Worm (Caenorhabditis elegans) whole organism, L4/young adult: Measurements from ENCODE around the gene nhr-208.
"Not testable (repeated sequence)": the region's sequence is repeated elsewhere in the genome, so short reads cannot be mapped to it uniquely, and the experiment has no call there.

ENCODE experiments used
- W03F9.2 ChIP-seq: fragments of 150-350 bp; optimal IDR thresholded peaks from 2 replicates; lab custom pipeline; 2014; ENCODE audit warnings: missing biosample characterization, missing genetic modification characterization
- dao-5 ChIP-seq: sonication (generic microtip); optimal IDR thresholded peaks from 2 replicates; lab custom pipeline; 2016; ENCODE audit warnings: missing genotype, missing genetic modification characterization, moderate library complexity, missing compliant biosample characterization
- him-1 ChIP-seq: sonication (generic microtip); optimal IDR thresholded peaks from 2 replicates; lab custom pipeline; 2016; ENCODE audit warnings: missing genotype, missing genetic modification reagents, missing genetic modification characterization, missing compliant biosample characterization

Gene nhr-208

DNA sequence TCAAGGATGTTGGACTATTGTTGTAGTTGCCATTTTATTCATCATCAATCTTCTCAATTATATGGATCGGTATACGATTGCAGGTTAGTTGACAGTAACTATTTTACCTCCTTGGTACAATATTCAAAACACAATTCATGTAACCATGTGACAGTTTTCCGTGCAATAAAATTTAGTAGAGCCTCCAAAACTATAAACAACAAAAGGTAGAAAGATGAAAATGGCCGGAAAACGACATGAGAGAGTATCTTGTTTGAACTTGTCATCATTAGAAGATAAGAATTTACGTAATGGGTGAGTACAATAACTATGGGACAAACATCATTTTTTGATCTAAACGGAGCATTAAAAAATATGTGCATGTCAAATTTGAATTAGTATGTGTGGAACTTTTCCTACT, 21.0 kb downstream of the nhr-208 start:
- no peak for TF ChIP-seq dao-5 (tag; lab: Kevin White, UChicago)
- TF ChIP-seq W03F9.2 = no peak
- no peak for TF ChIP-seq him-1

DNA sequence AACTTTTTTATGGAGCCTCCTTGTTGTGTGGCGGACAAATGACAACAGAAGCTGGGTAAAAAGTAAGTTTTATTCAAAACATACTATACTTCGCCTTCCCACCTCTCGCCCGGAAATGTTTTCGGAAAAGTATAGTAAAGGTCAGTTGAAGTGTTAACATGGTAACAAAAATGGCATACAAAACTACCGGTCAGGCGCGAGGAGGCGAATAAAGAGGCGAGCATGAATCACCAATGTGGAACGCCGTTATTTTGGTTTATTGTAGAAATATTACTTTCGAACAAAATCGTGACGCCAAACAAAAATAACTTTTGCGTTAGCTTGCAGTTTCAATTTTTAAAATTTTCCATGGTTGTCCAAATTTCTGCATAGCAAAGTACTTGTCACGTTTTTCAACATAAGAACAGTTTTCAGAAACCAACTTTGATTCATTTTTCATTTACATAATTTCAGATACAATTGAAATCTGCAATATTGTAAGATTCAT, 23.5 kb downstream of the nhr-208 start, which contains the start of gene C13C4.8:
TSS of gene C13C4.8 (plus strand) at position 437 of the 487 bp plus-strand sequence.
- TF ChIP-seq W03F9.2 (no peak), him-1 (no peak), dao-5 (tag; lab: Kevin White, UChicago) (no peak)

DNA sequence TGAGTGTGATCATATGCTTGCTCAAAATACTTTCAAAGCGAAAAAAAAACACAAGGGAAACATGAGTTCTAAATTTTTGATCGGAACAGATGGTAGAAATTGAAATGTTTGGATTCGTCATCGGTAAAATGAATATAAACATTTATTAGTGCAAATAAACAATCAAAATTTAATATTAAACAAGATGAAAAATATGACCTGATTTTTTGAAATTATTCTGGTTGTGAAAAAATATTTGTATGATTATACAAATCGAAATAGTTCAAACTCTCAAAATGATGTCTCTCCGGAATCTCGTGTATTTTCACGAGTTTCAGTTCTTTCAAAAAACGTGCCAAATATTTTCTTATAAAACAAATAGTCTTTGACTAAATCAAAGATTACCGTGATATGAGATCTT, 26.3 kb downstream of the nhr-208 start, which contains the start of gene C13C4.7:
TSS of gene C13C4.7 (minus strand) at position 101 of the 400 bp plus-strand sequence.
- TF ChIP-seq W03F9.2 (no peak), him-1 (no peak), dao-5 (tag; lab: Kevin White, UChicago) (no peak)

DNA sequence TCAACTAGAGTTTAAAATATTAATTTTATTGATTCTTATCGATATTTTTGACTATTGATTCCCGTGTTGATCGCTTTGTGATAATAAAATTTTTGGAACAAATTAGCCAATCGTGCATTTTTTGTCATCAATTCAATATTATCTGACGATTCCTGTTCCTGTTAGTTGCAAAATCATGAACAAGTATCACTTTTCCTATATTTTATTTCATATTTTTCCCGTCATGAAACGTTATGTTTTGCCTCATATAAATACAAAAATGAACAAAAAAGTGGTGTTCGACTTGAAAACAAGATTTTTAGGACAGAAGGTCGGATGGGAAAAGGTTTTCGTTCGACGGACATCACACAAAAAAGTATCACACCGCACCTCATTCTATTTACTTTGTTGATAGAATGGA, 27.2 kb downstream of the nhr-208 start, which contains the start of gene C13C4.6:
TSS of gene C13C4.6 (plus strand) at position 301 of the 400 bp plus-strand sequence.
- no peak for TF ChIP-seq W03F9.2

DNA sequence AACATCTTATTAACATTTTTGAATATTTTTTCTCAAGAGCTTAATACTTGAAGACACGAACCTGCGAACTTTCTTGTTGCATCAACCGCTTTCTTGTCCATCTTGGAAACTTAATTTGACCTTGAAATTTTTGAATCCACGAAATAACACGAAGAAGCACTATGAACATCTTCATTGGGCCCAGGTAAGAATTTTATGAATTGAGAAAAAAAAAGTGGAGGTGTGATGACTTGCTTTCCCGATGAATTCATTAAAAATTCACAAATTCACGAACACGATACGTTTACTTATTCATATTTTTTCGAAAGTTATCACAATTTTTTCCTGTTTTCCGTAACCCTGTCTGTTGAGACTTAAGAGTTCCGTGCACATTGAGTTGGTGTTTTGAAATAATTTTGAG, 36.6 kb downstream of the nhr-208 start, which contains the start of gene C27A7.6:
TSS of gene C27A7.6 (minus strand) at position 101 of the 400 bp plus-strand sequence.
- TF ChIP-seq dao-5 (tag; lab: Kevin White, UChicago); him-1; W03F9.2: not testable (repeated sequence)

DNA sequence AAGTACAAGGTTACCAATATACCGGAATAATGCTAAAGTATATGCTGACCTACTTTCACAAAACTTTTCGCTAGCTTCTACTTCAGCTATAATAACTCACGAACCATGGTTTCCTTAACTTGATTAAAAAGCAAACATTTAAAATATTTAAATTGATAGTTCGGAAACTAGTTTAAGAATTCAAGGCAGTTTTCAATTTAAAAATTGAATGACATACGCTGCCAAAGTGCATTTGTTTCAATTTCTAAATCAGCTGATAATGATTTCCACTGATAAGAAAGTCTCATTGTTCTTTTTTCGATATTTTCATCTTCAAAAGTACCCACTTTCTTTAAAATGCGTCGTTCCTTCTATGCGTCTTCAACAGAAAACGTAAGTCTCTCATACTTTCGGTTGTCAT, 37.0 kb downstream of the nhr-208 start, which contains the start of gene enpp-1:
TSS of gene enpp-1 (plus strand) at position 301 of the 400 bp plus-strand sequence.
- not testable (repeated sequence) for TF ChIP-seq dao-5 (tag; lab: Kevin White, UChicago); W03F9.2; him-1

DNA sequence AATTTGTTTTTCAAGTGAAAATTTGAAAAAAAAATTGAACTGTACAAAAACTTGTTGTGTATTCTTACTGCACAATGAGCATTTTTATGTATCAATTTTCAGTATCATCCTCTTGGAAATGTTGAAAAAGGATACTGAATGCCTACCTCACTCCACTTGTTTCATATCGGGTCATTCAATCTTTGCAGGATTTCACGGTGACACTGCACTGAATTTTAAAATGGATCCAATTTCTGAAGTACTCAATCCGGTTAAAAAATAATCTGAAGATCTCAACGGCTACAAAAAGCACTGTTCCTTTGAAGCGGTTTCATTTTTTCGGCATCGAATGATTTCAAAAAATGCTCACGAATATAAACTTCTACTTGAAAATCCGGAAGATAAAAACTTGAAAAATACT, 43.8 kb downstream of the nhr-208 start:
- TF ChIP-seq W03F9.2 (no peak), him-1 (no peak), dao-5 (tag; lab: Kevin White, UChicago) (no peak)

DNA sequence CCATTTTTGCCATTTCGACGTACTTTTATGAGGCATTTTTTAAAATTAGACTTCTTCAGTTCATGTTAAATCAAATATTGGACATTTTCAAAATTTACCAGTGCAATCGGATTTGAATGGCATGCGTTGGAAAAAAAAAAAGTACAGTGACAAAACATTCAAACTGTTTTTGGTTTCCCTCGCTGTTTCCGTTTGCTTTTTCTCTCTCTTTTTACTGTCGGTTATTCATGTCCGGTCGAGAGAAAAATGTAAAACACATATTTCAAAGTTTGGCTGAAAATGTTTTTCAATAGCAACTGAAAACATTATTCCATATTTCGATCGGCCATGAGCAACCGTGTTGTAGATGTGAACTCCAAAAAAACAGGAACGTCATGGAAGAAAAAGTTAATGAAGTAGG, 46.5 kb downstream of the nhr-208 start, which contains the start of gene C27A7.3:
TSS of gene C27A7.3 (plus strand) at position 301 of the 400 bp plus-strand sequence.
- no peak for TF ChIP-seq W03F9.2
- TF ChIP-seq him-1 = no peak
- TF ChIP-seq dao-5 (tag; lab: Kevin White, UChicago) = no peak
